Worm (Caenorhabditis elegans) whole organism, L1 larva: ENCODE data around the gene zip-12.

Experiments used
- C04F5.9 ChIP-seq: sonication (generic microtip); optimal IDR thresholded peaks from 2 replicates; lab custom pipeline; 2016; ENCODE audit warnings: missing genetic modification characterization, missing compliant biosample characterization
- C34B4.2 ChIP-seq: sonication (generic microtip); optimal IDR thresholded peaks from 2 replicates; lab custom pipeline; 2017; ENCODE audit warnings: mild to moderate bottlenecking, missing genetic modification characterization, missing compliant biosample characterization
- F16B12.6 ChIP-seq: fragments of 150-350 bp; optimal IDR thresholded peaks from 2 replicates; lab custom pipeline; 2014; ENCODE audit warnings: missing biosample characterization, missing genetic modification characterization
- aha-1 ChIP-seq: fragments of 150-350 bp; optimal IDR thresholded peaks from 2 replicates; lab custom pipeline; 2014; ENCODE audit warnings: missing biosample characterization, missing genetic modification characterization
- alr-1 ChIP-seq: fragments of 200-800 bp; sonication (Bioruptor generic); optimal IDR thresholded peaks from 2 replicates; lab custom pipeline; 2018; ENCODE audit warnings: borderline replicate concordance, mild to moderate bottlenecking, missing genetic modification characterization, missing compliant biosample characterization
- ama-1 ChIP-seq: fragments of 150-350 bp; optimal IDR thresholded peaks from 2 replicates; lab custom pipeline; 2014
- blmp-1 ChIP-seq: fragments of 150-350 bp; optimal IDR thresholded peaks from 2 replicates; lab custom pipeline; 2014; ENCODE audit warnings: missing biosample characterization, missing genetic modification characterization
- ceh-63 ChIP-seq: fragments of 200-800 bp; sonication (Bioruptor generic); optimal IDR thresholded peaks from 2 replicates; lab custom pipeline; 2018; ENCODE audit warnings: mild to moderate bottlenecking, missing genetic modification characterization, missing compliant biosample characterization
- ceh-82 ChIP-seq, 3 experiments: fragments of 150-350 bp in 1 of 3; sonication (generic microtip) in 2 of 3; optimal IDR thresholded peaks; 2 replicates each; lab custom pipeline; 2014 to 2017; ENCODE audit warnings: missing biosample characterization in 3 of 3, missing genetic modification characterization in 3 of 3
- ceh-90 ChIP-seq: sonication (generic microtip); optimal IDR thresholded peaks from 2 replicates; lab custom pipeline; 2016; ENCODE audit warnings: missing genetic modification characterization, missing compliant biosample characterization
- dpl-1 ChIP-seq, 3 experiments: fragments of 150-350 bp in 2 of 3; sonication (generic microtip) in 1 of 3; optimal IDR thresholded peaks; 2 replicates each; lab custom pipeline; 2014 to 2017; ENCODE audit warnings: missing biosample characterization in 3 of 3, missing genetic modification characterization in 3 of 3, missing genetic modification reagents in 3 of 3
- efl-1 ChIP-seq, 4 experiments: fragments of 150-350 bp; optimal IDR thresholded peaks in 3 of 4; peaks in 1 of 4; 1 replicate in 1 of 4; 2 replicates in 3 of 4; lab custom pipeline; 2014; ENCODE audit warnings: missing biosample characterization in 2 of 4, missing genetic modification characterization in 2 of 4, missing genetic modification reagents in 2 of 4
- efl-3 ChIP-seq: fragments of 200-800 bp; sonication (Bioruptor generic); optimal IDR thresholded peaks from 2 replicates; lab custom pipeline; 2018; ENCODE audit warnings: mild to moderate bottlenecking, missing genetic modification characterization, missing compliant biosample characterization
- egl-27 ChIP-seq, 2 experiments: fragments of 150-350 bp in 1 of 2; sonication (generic microtip); optimal IDR thresholded peaks; 3 replicates each; lab custom pipeline; 2017 to 2018; ENCODE audit warnings: missing biosample characterization in 2 of 2, missing genetic modification characterization in 2 of 2, missing genetic modification reagents in 2 of 2
- elt-2 ChIP-seq: sonication (generic microtip); optimal IDR thresholded peaks from 2 replicates; lab custom pipeline; 2016; ENCODE audit warnings: missing genetic modification characterization, mild to moderate bottlenecking, inconsistent platforms, missing compliant biosample characterization, missing genetic modification reagents
- elt-3 ChIP-seq, 6 experiments: fragments of 150-350 bp in 1 of 6; sonication (generic microtip); optimal IDR thresholded peaks; 2 replicates each; lab custom pipeline; 2017 to 2018; ENCODE audit warnings: missing biosample characterization in 6 of 6, missing genetic modification characterization in 6 of 6, inconsistent platforms in 1 of 6
- fkh-10 ChIP-seq: sonication (generic microtip); optimal IDR thresholded peaks from 2 replicates; lab custom pipeline; 2017; ENCODE audit warnings: missing biosample characterization, missing genetic modification reagents, missing genetic modification characterization
- hpl-2 ChIP-seq: fragments of 150-350 bp; optimal IDR thresholded peaks from 2 replicates; lab custom pipeline; 2014; ENCODE audit warnings: missing biosample characterization, missing genetic modification reagents, missing genetic modification characterization
- irx-1 ChIP-seq: sonication (generic microtip); optimal IDR thresholded peaks from 2 replicates; lab custom pipeline; 2016; ENCODE audit warnings: missing genetic modification characterization, missing compliant biosample characterization
- jun-1 ChIP-seq: fragments of 150-350 bp; optimal IDR thresholded peaks from 2 replicates; lab custom pipeline; 2014; ENCODE audit warnings: missing biosample characterization, missing genetic modification reagents, missing genetic modification characterization
- lin-15B ChIP-seq: fragments of 150-350 bp; sonication (generic microtip); optimal IDR thresholded peaks from 3 replicates; lab custom pipeline; 2014; ENCODE audit warnings: missing biosample characterization, missing genetic modification characterization
- lin-35 ChIP-seq, 2 experiments: fragments of 150-350 bp; optimal IDR thresholded peaks; 2 replicates each; lab custom pipeline; 2014; ENCODE audit warnings: missing biosample characterization in 2 of 2, missing genetic modification characterization in 2 of 2, missing genetic modification reagents in 2 of 2
- lin-39 ChIP-seq: fragments of 150-350 bp; optimal IDR thresholded peaks from 2 replicates; lab custom pipeline; 2014; ENCODE audit warnings: missing biosample characterization, missing genetic modification reagents, missing genetic modification characterization
- lir-3 ChIP-seq: sonication (generic microtip); optimal IDR thresholded peaks from 2 replicates; lab custom pipeline; 2016; ENCODE audit warnings: mild to moderate bottlenecking, missing genetic modification characterization, moderate library complexity, missing compliant biosample characterization; ENCODE audit not compliant: poor library complexity
- mdl-1 ChIP-seq, 2 experiments: fragments of 150-350 bp; optimal IDR thresholded peaks; 2 replicates each; lab custom pipeline; 2014 to 2017; ENCODE audit warnings: missing biosample characterization in 2 of 2, missing genetic modification characterization in 2 of 2, inconsistent platforms in 1 of 2
- mep-1 ChIP-seq: fragments of 150-350 bp; optimal IDR thresholded peaks from 2 replicates; lab custom pipeline; 2014; ENCODE audit warnings: missing biosample characterization, missing genetic modification characterization
- nhr-12 ChIP-seq: sonication (generic microtip); optimal IDR thresholded peaks from 2 replicates; lab custom pipeline; 2017; ENCODE audit warnings: missing biosample characterization, missing genetic modification characterization
- nhr-19 ChIP-seq: fragments of 200-800 bp; sonication (Bioruptor generic); conservative IDR thresholded peaks from 2 replicates; pipeline ENCODE4 v1.3.6; 2022; ENCODE audit warnings: missing genetic modification characterization, missing compliant biosample characterization
- nhr-28 ChIP-seq: fragments of 150-350 bp; optimal IDR thresholded peaks from 2 replicates; lab custom pipeline; 2014; ENCODE audit warnings: missing biosample characterization, missing genetic modification characterization
- nhr-47 ChIP-seq: sonication (generic microtip); optimal IDR thresholded peaks from 2 replicates; lab custom pipeline; 2016; ENCODE audit warnings: mild to moderate bottlenecking, missing genetic modification characterization, moderate library complexity, missing compliant biosample characterization
- nhr-71 ChIP-seq: sonication (generic microtip); optimal IDR thresholded peaks from 2 replicates; lab custom pipeline; 2016; ENCODE audit warnings: mild to moderate bottlenecking, missing genetic modification characterization, moderate library complexity, missing compliant biosample characterization
- nhr-84 ChIP-seq: sonication (generic microtip); optimal IDR thresholded peaks from 2 replicates; lab custom pipeline; 2017; ENCODE audit warnings: missing biosample characterization, missing genetic modification characterization
- nhr-90 ChIP-seq: sonication (generic microtip); optimal IDR thresholded peaks from 2 replicates; lab custom pipeline; 2016; ENCODE audit warnings: mild to moderate bottlenecking, missing genetic modification characterization, missing compliant biosample characterization; ENCODE audit not compliant: poor library complexity
- pax-3 ChIP-seq: fragments of 200-800 bp; sonication (Bioruptor generic); optimal IDR thresholded peaks from 2 replicates; lab custom pipeline; 2018; ENCODE audit warnings: mild to moderate bottlenecking, missing genetic modification characterization, moderate library complexity, missing compliant biosample characterization
- pqm-1 ChIP-seq: sonication (generic microtip); optimal IDR thresholded peaks from 3 replicates; lab custom pipeline; 2017; ENCODE audit warnings: missing biosample characterization, missing genetic modification characterization
- rnt-1 ChIP-seq: sonication (generic microtip); optimal IDR thresholded peaks from 2 replicates; lab custom pipeline; 2016; ENCODE audit warnings: mild to moderate bottlenecking, missing genetic modification characterization, moderate library complexity, missing compliant biosample characterization
- skn-1 ChIP-seq: fragments of 150-350 bp; optimal IDR thresholded peaks from 2 replicates; lab custom pipeline; 2014; ENCODE audit warnings: missing biosample characterization, missing genetic modification characterization
- snpc-4 ChIP-seq: fragments of 150-350 bp; optimal IDR thresholded peaks from 2 replicates; lab custom pipeline; 2014; ENCODE audit warnings: missing biosample characterization, missing genetic modification characterization
- sox-4 ChIP-seq: sonication (generic microtip); optimal IDR thresholded peaks from 2 replicates; lab custom pipeline; 2016; ENCODE audit warnings: missing genetic modification characterization, missing compliant biosample characterization
- sup-37 ChIP-seq: fragments of 200-800 bp; sonication (Bioruptor generic); optimal IDR thresholded peaks from 2 replicates; lab custom pipeline; 2018; ENCODE audit warnings: mild to moderate bottlenecking, missing genetic modification characterization, missing compliant biosample characterization
- tbx-2 ChIP-seq: sonication (generic microtip); optimal IDR thresholded peaks from 2 replicates; lab custom pipeline; 2016; ENCODE audit warnings: missing genetic modification characterization, missing compliant biosample characterization
- tlp-1 ChIP-seq: fragments of 150-350 bp; optimal IDR thresholded peaks from 2 replicates; lab custom pipeline; 2014; ENCODE audit warnings: missing biosample characterization, missing genetic modification characterization
- unc-130 ChIP-seq: fragments of 150-350 bp; optimal IDR thresholded peaks from 2 replicates; lab custom pipeline; 2017; ENCODE audit warnings: missing biosample characterization, missing genetic modification characterization, inconsistent platforms
- unc-30 ChIP-seq: sonication (generic microtip); optimal IDR thresholded peaks from 2 replicates; lab custom pipeline; 2017; ENCODE audit warnings: missing biosample characterization, missing genetic modification characterization
- unc-86 ChIP-seq: sonication (generic microtip); optimal IDR thresholded peaks from 2 replicates; lab custom pipeline; 2016; ENCODE audit warnings: missing genetic modification characterization, missing compliant biosample characterization
- unc-98 ChIP-seq: fragments of 200-800 bp; sonication (Bioruptor generic); IDR thresholded peaks from 2 replicates; pipeline ENCODE4 v1.3.6; 2022; ENCODE audit warnings: missing genetic modification characterization, missing compliant biosample characterization
- xbp-1 ChIP-seq: sonication (generic microtip); optimal IDR thresholded peaks from 2 replicates; lab custom pipeline; 2016; ENCODE audit warnings: missing genetic modification characterization, missing compliant biosample characterization
- zag-1 ChIP-seq: fragments of 150-350 bp; optimal IDR thresholded peaks from 2 replicates; lab custom pipeline; 2014; ENCODE audit warnings: missing biosample characterization, missing genetic modification characterization

zip-12 gene

DNA sequence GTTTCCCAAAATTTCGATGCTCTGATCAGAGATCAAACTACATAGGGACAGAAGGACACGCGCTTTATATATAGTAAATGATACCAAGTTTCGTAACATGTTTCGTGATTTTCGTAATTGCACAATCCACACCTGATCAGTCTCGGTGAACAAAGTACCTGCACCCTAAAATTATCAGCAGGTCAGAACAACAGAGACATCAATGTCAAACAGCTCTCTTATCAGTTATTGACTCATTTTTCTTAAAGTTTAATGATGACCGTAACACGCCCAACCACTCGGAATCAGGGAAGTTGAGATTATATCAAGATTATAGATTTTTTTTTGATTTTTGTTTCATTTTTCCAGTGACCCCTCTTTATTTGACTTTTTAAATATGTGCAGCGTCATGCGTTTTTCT is 10.2 kb upstream of the zip-12 start:
- TF ChIP-seq lin-35 (GFP tag; optimal IDR thresholded peaks at IDR 0.05; lab: Kevin White, UChicago) (peak in 1 of 2 experiments; percentile 30), nhr-71 (tag; lab: Kevin White, UChicago) (peak; percentile 15), unc-98 (GFP tag; lab: Robert Waterston, UW) (no peak), elt-2 (tag; lab: Kevin White, UChicago) (peak; percentile 86), zag-1 (tag; lab: Kevin White, UChicago) (no peak), efl-1 (optimal IDR thresholded peaks at IDR 0.05; lab: Kevin White, UChicago) (no peak), efl-1 (GFP tag; optimal IDR thresholded peaks at IDR 0.05 in 1 of 2; lab: Kevin White, UChicago) (peak in 1 of 2 experiments; percentile 76), elt-3 (tag; optimal IDR thresholded peaks at IDR 0.05; lab: Kevin White, UChicago) (no peak), jun-1 (tag; lab: Kevin White, UChicago) (peak; percentile 47), pqm-1 (tag; lab: Kevin White, UChicago) (peak; percentile 64), sox-4 (tag; lab: Kevin White, UChicago) (no peak), pax-3 (peak; percentile 16)
- TF ChIP-seq, all 84 proteins: peak for 7

- TF ChIP-seq nhr-71 (tag; lab: Kevin White, UChicago) (no peak), lin-35 (GFP tag; optimal IDR thresholded peaks at IDR 0.05; lab: Kevin White, UChicago) (peak in 1 of 2 experiments; percentile 18), nhr-28 (tag; lab: Kevin White, UChicago) (no peak), mdl-1 (tag; optimal IDR thresholded peaks at IDR 0.05; lab: Kevin White, UChicago) (no peak), sup-37 (GFP tag; lab: Kevin White, UChicago) (no peak), dpl-1 (GFP tag; optimal IDR thresholded peaks at IDR 0.05; lab: Kevin White, UChicago) (no peak), jun-1 (tag; lab: Kevin White, UChicago) (peak; percentile 78), aha-1 (tag; lab: Kevin White, UChicago) (no peak), lin-39 (tag; lab: Kevin White, UChicago) (no peak), efl-1 (optimal IDR thresholded peaks at IDR 0.05; lab: Kevin White, UChicago) (no peak), efl-1 (GFP tag; optimal IDR thresholded peaks at IDR 0.05 in 1 of 2; lab: Kevin White, UChicago) (peak in 1 of 2 experiments; percentile 60), fkh-10 (no peak), pqm-1 (tag; lab: Kevin White, UChicago) (peak; percentile 97), mep-1 (tag; lab: Kevin White, UChicago) (no peak), skn-1 (tag; lab: Kevin White, UChicago) (no peak), nhr-19 (GFP tag; lab: Robert Waterston, UW) (no peak), snpc-4 (tag; lab: Kevin White, UChicago) (no peak), nhr-84 (tag; lab: Kevin White, UChicago) (no peak), tlp-1 (tag; lab: Kevin White, UChicago) (peak; percentile 13), ceh-63 (no peak), unc-86 (no peak), lin-15B (tag; lab: Kevin White, UChicago) (no peak), unc-30 (tag; lab: Kevin White, UChicago) (no peak), blmp-1 (tag; lab: Kevin White, UChicago) (no peak), lir-3 (tag; lab: Kevin White, UChicago) (no peak), egl-27 (tag; optimal IDR thresholded peaks at IDR 0.05; lab: Kevin White, UChicago) (no peak), ama-1 (lab: Kevin White, UChicago) (no peak), unc-130 (tag; lab: Kevin White, UChicago) (no peak), elt-2 (tag; lab: Kevin White, UChicago) (peak; percentile 80), tbx-2 (no peak), elt-3 (tag; optimal IDR thresholded peaks at IDR 0.05; lab: Kevin White, UChicago) (no peak), C04F5.9 (no peak), zag-1 (tag; lab: Kevin White, UChicago) (no peak), efl-3 (GFP tag; lab: Kevin White, UChicago) (no peak), irx-1 (tag; lab: Kevin White, UChicago) (no peak), rnt-1 (tag; lab: Kevin White, UChicago) (no peak), xbp-1 (tag; lab: Kevin White, UChicago) (no peak), nhr-90 (no peak), ceh-90 (no peak), hpl-2 (no peak), alr-1 (tag; lab: Kevin White, UChicago) (no peak), pax-3 (peak; percentile 52), C34B4.2 (no peak), nhr-47 (tag; lab: Kevin White, UChicago) (no peak), nhr-12 (tag; lab: Kevin White, UChicago) (no peak), ceh-82 (tag; optimal IDR thresholded peaks at IDR 0.05; lab: Kevin White, UChicago) (no peak), F16B12.6 (tag; lab: Kevin White, UChicago) (no peak)
Observed at ce11 chrIII:12318794-12319193, 8.9 kb upstream of the zip-12 start, which contains the start of gene Y75B8A.28. TSS of gene Y75B8A.28 (plus strand) at chrIII:12319089.
